Worm (Caenorhabditis elegans) whole organism, L4/young adult: ENCODE measurements around the gene sma-4.

Experiments used
- W03F9.2 ChIP-seq: fragments of 150-350 bp; optimal IDR thresholded peaks from 2 replicates; lab custom pipeline; 2014; ENCODE audit warnings: missing biosample characterization, missing genetic modification characterization
- him-1 ChIP-seq: sonication (generic microtip); optimal IDR thresholded peaks from 2 replicates; lab custom pipeline; 2016; ENCODE audit warnings: missing genotype, missing genetic modification reagents, missing genetic modification characterization, missing compliant biosample characterization

ce11 chrIII:5834663-5835062 is 18.6 kb downstream of the sma-4 start:
- TF ChIP-seq him-1 (no peak), W03F9.2 (tag; lab: Kevin White, UChicago) (no peak)
